Fruit fly (Drosophila melanogaster): ENCODE data around the gene Bx42.

DNA sequence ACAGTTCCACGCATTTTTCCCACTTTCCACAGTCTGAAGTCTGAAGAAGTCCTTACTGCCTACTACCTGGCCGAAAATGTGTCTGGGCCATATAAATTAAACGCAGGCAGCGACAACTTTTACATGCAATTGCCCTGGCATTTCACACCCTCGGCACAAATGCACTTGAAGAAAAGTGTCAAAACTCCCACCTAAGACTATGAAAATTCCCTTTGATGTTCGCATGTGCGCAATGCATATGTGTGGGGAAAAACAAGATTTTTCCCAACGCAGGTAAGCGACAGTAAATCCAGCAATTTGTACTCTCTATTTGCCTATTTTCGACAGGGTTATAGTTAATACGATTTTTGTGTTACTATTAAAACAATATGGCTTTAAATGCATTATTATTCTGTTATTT, 23.0 kb upstream of the Bx42 start:
- TF ChIP-seq Myc (optimal IDR thresholded peaks at IDR 0.05) (no peak), h (optimal IDR thresholded peaks at IDR 0.05) (no peak), Sin3A (optimal IDR thresholded peaks at IDR 0.05) (no peak), ttk (optimal IDR thresholded peaks at IDR 0.05) (no peak)

Measured in Kc167 (cell line).